ENCODE assay signal across 5 worm cellular contexts in genomic region chrII:9577630-9578029, ce11.
TF ChIP-seq lines count a peak whose summit lies in the region.

No protein-coding gene starts in this region.

TF ChIP-seq in whole organism, L2 larva, 48 proteins besides CTCF, POLR2A, EP300 and RAD21:
- TF ChIP-seq aly-2 (tag; optimal IDR thresholded peaks at IDR 0.05; lab: Kevin White, UChicago), result no peak
- TF ChIP-seq F13H6.1 (tag; optimal IDR thresholded peaks at IDR 0.05; lab: Kevin White, UChicago), result peak; percentile 6
- TF ChIP-seq nhr-23 (tag; optimal IDR thresholded peaks at IDR 0.05; lab: Kevin White, UChicago), result no peak
- TF ChIP-seq ceh-16 (tag; optimal IDR thresholded peaks at IDR 0.05; lab: Kevin White, UChicago), result no peak

TF ChIP-seq in whole organism, L3 larva, 47 proteins besides CTCF, POLR2A, EP300 and RAD21:
- TF ChIP-seq pha-4 (tag; optimal IDR thresholded peaks at IDR 0.05; lab: Kevin White, UChicago), result peak; percentile 2
- no peak for TF ChIP-seq mml-1 (tag; optimal IDR thresholded peaks at IDR 0.05; lab: Kevin White, UChicago)

TF ChIP-seq in whole organism, L4 larva, 104 proteins besides CTCF, POLR2A, EP300 and RAD21:
- TF ChIP-seq hmg-1.1 (GFP tag; IDR thresholded peaks at IDR 0.05; lab: Robert Waterston, UW), result no peak
- TF ChIP-seq egl-43 (GFP tag; IDR thresholded peaks at IDR 0.05; lab: Robert Waterston, UW), result 0 out of 2 replicates have a peak, but pooled peaks have one; percentile 11

TF ChIP-seq in whole organism, late embryonic, 69 proteins besides CTCF, POLR2A, EP300 and RAD21:
- TF ChIP-seq T23F11.4 (GFP tag; optimal IDR thresholded peaks at IDR 0.05; lab: Kevin White, UChicago), result no peak
- no peak for TF ChIP-seq ttx-3 (tag; optimal IDR thresholded peaks at IDR 0.05; lab: Kevin White, UChicago)
- peak; percentile 98 for TF ChIP-seq ceh-34 (tag; optimal IDR thresholded peaks at IDR 0.05; lab: Kevin White, UChicago)
- no peak for TF ChIP-seq unc-86 (tag; optimal IDR thresholded peaks at IDR 0.05; lab: Kevin White, UChicago)
- TF ChIP-seq hlh-13 (GFP tag; optimal IDR thresholded peaks at IDR 0.05; lab: Kevin White, UChicago), result no peak
- TF ChIP-seq ceh-19 (GFP tag; optimal IDR thresholded peaks at IDR 0.05; lab: Kevin White, UChicago), result peak; percentile 85
- no peak for TF ChIP-seq ceh-45 (GFP tag; IDR thresholded peaks at IDR 0.05; lab: Robert Waterston, UW)
- no peak for TF ChIP-seq ahr-1 (tag; optimal IDR thresholded peaks at IDR 0.05; lab: Kevin White, UChicago)
- TF ChIP-seq elt-4 (tag; optimal IDR thresholded peaks at IDR 0.05; lab: Kevin White, UChicago), result no peak
TF ChIP-seq in whole organism, late embryonic: peak in this region for 2.

TF ChIP-seq in whole organism, young adult, 124 proteins besides CTCF, POLR2A, EP300 and RAD21:
- TF ChIP-seq ceh-79 (tag; optimal IDR thresholded peaks at IDR 0.05; lab: Kevin White, UChicago) (no peak), nfyb-1 (GFP tag; IDR thresholded peaks at IDR 0.05; lab: Robert Waterston, UW) (0 out of 2 replicates have a peak, but pooled peaks have one; percentile 33)
